Worm (Caenorhabditis elegans): Measurements from ENCODE around the gene F57A10.2.

DNA sequence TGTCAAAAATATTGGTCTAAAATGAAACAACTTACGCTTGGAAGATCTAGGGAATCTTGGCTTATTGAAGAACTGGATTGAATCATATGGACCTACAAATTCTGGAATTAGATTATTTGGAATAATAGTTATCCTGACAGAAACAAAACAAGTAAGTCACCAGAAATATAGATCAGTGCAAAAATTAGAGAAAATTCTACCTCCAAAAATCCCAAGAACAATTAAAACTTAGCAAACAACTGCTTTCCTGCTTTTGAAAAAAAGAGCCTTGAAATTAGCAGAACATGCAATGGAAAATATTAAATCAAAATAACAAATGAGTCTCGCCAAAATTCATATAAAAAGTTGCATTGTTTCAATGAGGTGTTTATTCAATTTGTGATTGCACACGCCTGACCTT, 6.8 kb downstream of the F57A10.2 start, which contains the start of gene nhr-60:
- TF ChIP-seq nhr-19 (GFP tag; conservative IDR thresholded peaks at IDR 0.05) (no peak), rnt-1 (tag; optimal IDR thresholded peaks at IDR 0.05) (no peak), unc-130 (tag; optimal IDR thresholded peaks at IDR 0.05) (no peak)

Data from whole organism, L1 larva.